Worm (Caenorhabditis elegans): ENCODE data around the gene srx-84.

DNA sequence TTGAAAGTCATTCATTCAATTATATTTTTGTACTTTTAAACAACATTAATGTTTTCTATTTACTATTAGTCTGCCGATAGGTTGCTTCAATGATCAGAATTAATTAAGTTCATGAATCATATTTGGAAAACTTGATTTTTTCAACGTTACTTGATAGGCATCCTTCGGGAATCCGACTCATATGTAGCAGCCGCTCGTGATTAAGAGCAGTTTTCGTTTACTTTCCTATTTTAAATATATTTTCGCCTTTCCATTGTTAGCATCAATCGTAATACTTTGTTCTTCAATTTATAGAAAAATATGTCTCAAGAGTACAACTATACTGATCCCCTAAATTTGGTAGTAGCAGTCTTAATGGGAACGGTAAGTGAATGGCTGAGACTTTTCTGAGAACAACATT lies 18.1 kb upstream of the srx-84 start, which contains the start of gene srx-90:
- TF ChIP-seq Y116A8C.19 (tag; optimal IDR thresholded peaks at IDR 0.05; ENCODE audit: borderline replicate concordance) (no peak), unc-62 (GFP tag; optimal IDR thresholded peaks at IDR 0.05) (no peak), nhr-90 (tag; optimal IDR thresholded peaks at IDR 0.05; ENCODE audit: poor library complexity) (no peak), mdl-1 (tag; optimal IDR thresholded peaks at IDR 0.05) (no peak), dsc-1 (tag; optimal IDR thresholded peaks at IDR 0.05) (no peak), hlh-17 (GFP tag; optimal IDR thresholded peaks at IDR 0.05; ENCODE audit: borderline replicate concordance) (no peak), pag-3 (tag; optimal IDR thresholded peaks at IDR 0.05; ENCODE audit: borderline replicate concordance, insufficient read depth) (no peak), nhr-28 (tag; optimal IDR thresholded peaks at IDR 0.05) (no peak), jun-1 (tag; optimal IDR thresholded peaks at IDR 0.05) (no peak), nhr-237 (tag; optimal IDR thresholded peaks at IDR 0.05) (no peak), nhr-11 (tag; optimal IDR thresholded peaks at IDR 0.05) (no peak), tbx-2 (tag; optimal IDR thresholded peaks at IDR 0.05) (no peak), ceh-82 (tag; optimal IDR thresholded peaks at IDR 0.05) (no peak)

Measured in whole organism, L1 larva.